Worm (Caenorhabditis elegans) whole organism, L2 larva: ENCODE data around the gene C08G9.2.

ENCODE experiments used
- C34F6.9 ChIP-seq: fragments of 150-350 bp; optimal IDR thresholded peaks from 2 replicates; lab custom pipeline; 2014; ENCODE audit warnings: missing biosample characterization, missing genetic modification characterization
- R02D3.7 ChIP-seq: fragments of 150-350 bp; optimal IDR thresholded peaks from 2 replicates; lab custom pipeline; 2014; ENCODE audit warnings: missing biosample characterization, missing genetic modification characterization
- Y55F3AM.14 ChIP-seq: fragments of 200-800 bp; sonication (Bioruptor generic); optimal IDR thresholded peaks from 2 replicates; lab custom pipeline; 2018; ENCODE audit warnings: mild to moderate bottlenecking, missing genetic modification characterization, missing compliant biosample characterization
- aly-2 ChIP-seq: fragments of 150-350 bp; optimal IDR thresholded peaks from 2 replicates; lab custom pipeline; 2014; ENCODE audit warnings: missing biosample characterization, missing genetic modification characterization
- ama-1 ChIP-seq: fragments of 150-350 bp; optimal IDR thresholded peaks from 2 replicates; lab custom pipeline; 2018; ENCODE audit warnings: inconsistent platforms
- blmp-1 ChIP-seq: sonication (generic microtip); optimal IDR thresholded peaks from 2 replicates; lab custom pipeline; 2017; ENCODE audit warnings: missing genetic modification characterization, mild to moderate bottlenecking, missing compliant biosample characterization, antibody characterized with exemption, moderate library complexity; ENCODE audit not compliant: insufficient read depth
- ceh-16 ChIP-seq: fragments of 150-350 bp; optimal IDR thresholded peaks from 2 replicates; lab custom pipeline; 2014; ENCODE audit warnings: missing biosample characterization, missing genetic modification characterization
- ceh-82 ChIP-seq: fragments of 150-350 bp; optimal IDR thresholded peaks from 2 replicates; lab custom pipeline; 2014; ENCODE audit warnings: missing biosample characterization, missing genetic modification characterization
- crh-2 ChIP-seq: sonication (generic microtip); optimal IDR thresholded peaks from 2 replicates; lab custom pipeline; 2017; ENCODE audit warnings: missing biosample characterization, missing genetic modification characterization
- dmd-4 ChIP-seq: sonication (generic microtip); optimal IDR thresholded peaks from 2 replicates; lab custom pipeline; 2017; ENCODE audit warnings: missing biosample characterization, missing genetic modification characterization
- egl-27 ChIP-seq: sonication (generic microtip); optimal IDR thresholded peaks from 3 replicates; lab custom pipeline; 2017; ENCODE audit warnings: missing biosample characterization, missing genetic modification reagents, missing genetic modification characterization
- elt-1 ChIP-seq: fragments of 150-350 bp; optimal IDR thresholded peaks from 2 replicates; lab custom pipeline; 2014; ENCODE audit warnings: missing biosample characterization, missing genetic modification characterization
- elt-3 ChIP-seq: sonication (generic microtip); optimal IDR thresholded peaks from 2 replicates; lab custom pipeline; 2017; ENCODE audit warnings: missing biosample characterization, missing genetic modification characterization
- fos-1 ChIP-seq: fragments of 150-350 bp; optimal IDR thresholded peaks from 2 replicates; lab custom pipeline; 2014; ENCODE audit warnings: missing biosample characterization, missing genetic modification characterization
- gmeb-1 ChIP-seq: fragments of 150-350 bp; optimal IDR thresholded peaks from 2 replicates; lab custom pipeline; 2014; ENCODE audit warnings: missing biosample characterization, missing genetic modification characterization
- lin-11 ChIP-seq: fragments of 150-350 bp; sonication (generic microtip); optimal IDR thresholded peaks from 2 replicates; lab custom pipeline; 2014; ENCODE audit warnings: missing biosample characterization, missing genetic modification characterization, inconsistent platforms, mixed read lengths
- lin-13 ChIP-seq: fragments of 150-350 bp; optimal IDR thresholded peaks from 2 replicates; lab custom pipeline; 2014; ENCODE audit warnings: missing biosample characterization, missing genetic modification reagents, missing genetic modification characterization
- lin-39 ChIP-seq: fragments of 150-350 bp; optimal IDR thresholded peaks from 2 replicates; lab custom pipeline; 2014; ENCODE audit warnings: missing biosample characterization, missing genetic modification reagents, missing genetic modification characterization
- lsy-2 ChIP-seq, 2 experiments: fragments of 150-350 bp in 1 of 2; sonication (generic microtip) in 1 of 2; optimal IDR thresholded peaks; 2 replicates each; lab custom pipeline; 2014 to 2017; ENCODE audit warnings: missing biosample characterization in 2 of 2, missing genetic modification characterization in 2 of 2
- mbf-1 ChIP-seq: sonication (generic microtip); optimal IDR thresholded peaks from 2 replicates; lab custom pipeline; 2017; ENCODE audit warnings: missing biosample characterization, missing genetic modification characterization
- mdl-1 ChIP-seq, 2 experiments: fragments of 150-350 bp in 1 of 2; sonication (generic microtip) in 1 of 2; optimal IDR thresholded peaks; 2 replicates each; lab custom pipeline; 2017; ENCODE audit warnings: missing biosample characterization in 2 of 2, missing genetic modification characterization in 2 of 2
- nhr-10 ChIP-seq: sonication (generic microtip); optimal IDR thresholded peaks from 2 replicates; lab custom pipeline; 2017; ENCODE audit warnings: missing biosample characterization, missing genetic modification characterization
- nhr-12 ChIP-seq: fragments of 150-350 bp; optimal IDR thresholded peaks from 2 replicates; lab custom pipeline; 2014; ENCODE audit warnings: missing biosample characterization, missing genetic modification characterization
- nhr-129 ChIP-seq: fragments of 150-350 bp; optimal IDR thresholded peaks from 2 replicates; lab custom pipeline; 2014; ENCODE audit warnings: missing biosample characterization, missing genetic modification characterization
- nhr-21 ChIP-seq: fragments of 150-350 bp; optimal IDR thresholded peaks from 2 replicates; lab custom pipeline; 2014; ENCODE audit warnings: missing biosample characterization, missing genetic modification characterization
- nhr-23 ChIP-seq: fragments of 150-350 bp; optimal IDR thresholded peaks from 2 replicates; lab custom pipeline; 2014; ENCODE audit warnings: missing biosample characterization, missing genetic modification reagents, missing genetic modification characterization
- nhr-237 ChIP-seq: fragments of 150-350 bp; optimal IDR thresholded peaks from 2 replicates; lab custom pipeline; 2014; ENCODE audit warnings: missing biosample characterization, missing genetic modification characterization
- nhr-25 ChIP-seq: fragments of 150-350 bp; sonication (generic microtip); optimal IDR thresholded peaks from 3 replicates; lab custom pipeline; 2014; ENCODE audit warnings: missing biosample characterization, missing genetic modification characterization
- nhr-6 ChIP-seq: fragments of 150-350 bp; optimal IDR thresholded peaks from 2 replicates; lab custom pipeline; 2014; ENCODE audit warnings: missing biosample characterization, missing genetic modification characterization
- nhr-77 ChIP-seq: fragments of 150-350 bp; optimal IDR thresholded peaks from 2 replicates; lab custom pipeline; 2014; ENCODE audit warnings: missing biosample characterization, missing genetic modification characterization
- skn-1 ChIP-seq: sonication (generic microtip); optimal IDR thresholded peaks from 2 replicates; lab custom pipeline; 2017; ENCODE audit warnings: missing biosample characterization, missing genetic modification characterization
- sma-3 ChIP-seq: sonication (generic microtip); optimal IDR thresholded peaks from 2 replicates; lab custom pipeline; 2016; ENCODE audit warnings: missing genetic modification reagents, missing genetic modification characterization, missing compliant biosample characterization
- sma-9 ChIP-seq, 2 experiments: fragments of 150-350 bp in 1 of 2; sonication (generic microtip) in 1 of 2; optimal IDR thresholded peaks; 2 replicates each; lab custom pipeline; 2014 to 2016; ENCODE audit warnings: missing genetic modification characterization in 2 of 2, mild to moderate bottlenecking in 1 of 2, missing biosample characterization in 1 of 2, missing compliant biosample characterization in 1 of 2, missing genetic modification reagents in 1 of 2, moderate library complexity in 1 of 2
- snpc-4 ChIP-seq: fragments of 150-350 bp; optimal IDR thresholded peaks from 2 replicates; lab custom pipeline; 2014; ENCODE audit warnings: missing biosample characterization, missing genetic modification characterization
- unc-39 ChIP-seq: fragments of 150-350 bp; optimal IDR thresholded peaks from 2 replicates; lab custom pipeline; 2014; ENCODE audit warnings: missing biosample characterization, missing genetic modification characterization
- zag-1 ChIP-seq: fragments of 150-350 bp; optimal IDR thresholded peaks from 2 replicates; lab custom pipeline; 2014; ENCODE audit warnings: missing biosample characterization, missing genetic modification characterization
- ztf-11 ChIP-seq: sonication (generic microtip); optimal IDR thresholded peaks from 2 replicates; lab custom pipeline; 2017; ENCODE audit warnings: missing biosample characterization, missing genetic modification characterization
- ztf-4 ChIP-seq: fragments of 150-350 bp; optimal IDR thresholded peaks from 2 replicates; lab custom pipeline; 2014; ENCODE audit warnings: missing biosample characterization, missing genetic modification characterization

The C08G9.2 gene

DNA sequence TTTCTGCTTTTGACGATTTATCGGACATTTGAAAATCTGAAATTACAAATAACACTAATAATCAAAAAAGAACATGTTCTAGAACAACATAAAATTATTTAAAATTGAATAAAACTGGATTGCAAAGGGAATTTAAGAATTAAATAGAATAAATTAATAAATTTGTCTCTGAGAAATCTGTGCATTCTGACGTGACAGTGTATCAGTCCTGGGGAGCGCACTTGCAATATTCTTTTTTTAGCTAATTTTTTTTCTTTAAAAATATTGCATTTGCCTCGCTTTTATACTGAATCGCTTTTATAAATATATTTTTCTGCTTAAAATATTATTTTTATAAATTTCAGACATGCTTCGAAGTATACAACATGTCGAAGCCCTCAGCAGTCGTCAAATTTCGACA is 36.9 kb upstream of the C08G9.2 start, which contains the start of the genes mrpl-1, emc-6 and mrps-24 (continued):
- peak; percentile 45 for TF ChIP-seq snpc-4 (tag; lab: Kevin White, UChicago)

DNA sequence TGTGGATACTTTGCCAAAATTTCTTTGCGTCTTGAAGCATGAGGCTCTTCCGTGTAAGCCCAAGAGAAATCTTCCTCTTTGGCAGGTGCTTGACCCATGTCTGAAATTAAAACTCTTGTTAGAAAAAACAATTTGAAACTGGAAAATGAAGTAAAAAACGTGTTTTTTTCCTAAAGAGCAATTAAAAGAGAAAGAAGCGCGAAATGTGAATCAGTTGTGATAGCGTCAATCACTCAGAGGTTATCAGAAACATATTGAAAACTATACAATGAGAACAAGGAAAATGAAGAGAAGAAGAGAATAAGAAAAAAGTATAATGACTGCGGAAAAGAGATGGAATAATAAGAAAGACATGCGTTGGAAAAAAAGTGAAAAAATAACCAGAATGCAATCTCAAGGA is 34.0 kb upstream of the C08G9.2 start, which contains the start of gene F33D4.4:
TSS of gene F33D4.4 (minus strand) at position 101 of the 400 bp plus-strand sequence.
- TF ChIP-seq nhr-25 (tag; lab: Kevin White, UChicago) (no peak), fos-1 (tag; lab: Kevin White, UChicago) (peak; percentile 30), nhr-12 (no peak)

DNA sequence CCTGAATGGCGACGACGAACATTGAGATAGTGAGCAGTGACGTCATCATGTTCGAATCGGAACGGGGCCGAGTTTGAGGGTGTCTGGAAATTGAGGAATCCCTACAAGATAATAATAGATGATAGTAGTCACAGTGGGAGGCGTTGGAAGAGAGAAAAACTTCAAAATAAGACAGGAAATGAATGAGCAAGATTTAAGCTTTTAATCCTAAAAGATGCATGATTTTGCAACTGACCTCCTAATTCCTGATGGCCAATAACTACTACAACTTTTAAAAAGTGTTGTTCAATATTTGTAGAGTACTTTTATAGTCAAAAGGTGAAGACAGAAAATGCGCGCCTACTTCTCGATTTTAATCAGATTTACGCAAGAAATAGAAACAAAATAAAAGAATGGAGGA is 25.5 kb upstream of the C08G9.2 start, which contains the start of gene flp-13:
TSS of gene flp-13 (minus strand) at position 101 of the 400 bp plus-strand sequence.
- no peak for TF ChIP-seq mbf-1 (tag; lab: Kevin White, UChicago)
- no peak for TF ChIP-seq elt-3 (tag; lab: Kevin White, UChicago)
- TF ChIP-seq ztf-4 (tag; lab: Kevin White, UChicago) = no peak
- no peak for TF ChIP-seq C34F6.9 (tag; lab: Kevin White, UChicago)
- no peak for TF ChIP-seq nhr-21 (tag; lab: Kevin White, UChicago)
- no peak for TF ChIP-seq elt-1 (tag; lab: Kevin White, UChicago)
- no peak for TF ChIP-seq ztf-11
- no peak for TF ChIP-seq blmp-1 (tag; lab: Kevin White, UChicago)
- no peak for TF ChIP-seq nhr-25 (tag; lab: Kevin White, UChicago)
- TF ChIP-seq sma-3 = no peak
- TF ChIP-seq nhr-237 = no peak
- TF ChIP-seq dmd-4 (tag; lab: Kevin White, UChicago) = no peak
- no peak for TF ChIP-seq aly-2 (tag; lab: Kevin White, UChicago)
- TF ChIP-seq crh-2 (tag; lab: Kevin White, UChicago) = no peak
- TF ChIP-seq zag-1 (tag; lab: Kevin White, UChicago) = no peak
- TF ChIP-seq nhr-10 (tag; lab: Kevin White, UChicago) = no peak
- TF ChIP-seq ama-1 (lab: Kevin White, UChicago) = no peak
- TF ChIP-seq Y55F3AM.14 (GFP tag; lab: Kevin White, UChicago) = no peak
- no peak for TF ChIP-seq snpc-4 (tag; lab: Kevin White, UChicago)
- TF ChIP-seq mdl-1 (tag; optimal IDR thresholded peaks at IDR 0.05; lab: Kevin White, UChicago) = no peak

DNA sequence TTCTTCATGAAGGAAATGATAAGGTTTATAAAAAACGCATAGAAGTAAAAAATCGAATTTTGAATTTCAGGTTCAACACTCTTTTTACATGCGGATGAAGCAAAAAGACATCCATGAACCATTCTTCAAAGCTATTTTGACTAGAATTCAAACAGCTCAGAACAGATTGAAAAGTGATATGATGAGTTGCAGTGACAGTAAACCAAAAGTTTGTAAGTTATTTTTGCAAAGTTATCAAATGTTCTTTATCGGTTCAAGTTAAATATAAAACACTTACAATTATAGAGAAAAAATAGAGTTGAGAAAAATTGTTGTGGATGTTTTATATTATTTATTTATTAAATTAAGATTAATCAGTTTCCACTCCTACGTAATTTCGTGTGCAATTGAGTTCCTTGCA is 19.7 kb upstream of the C08G9.2 start:
- no peak for TF ChIP-seq egl-27 (tag; lab: Kevin White, UChicago)
- TF ChIP-seq nhr-77 (tag; lab: Kevin White, UChicago) = no peak
- no peak for TF ChIP-seq aly-2 (tag; lab: Kevin White, UChicago)
- no peak for TF ChIP-seq lin-11
- TF ChIP-seq lin-13 (GFP tag; lab: Kevin White, UChicago) = no peak
- no peak for TF ChIP-seq ceh-82
- no peak for TF ChIP-seq skn-1
- TF ChIP-seq ama-1 (lab: Kevin White, UChicago) = no peak
- no peak for TF ChIP-seq lsy-2 (tag; optimal IDR thresholded peaks at IDR 0.05; lab: Kevin White, UChicago)
- no peak for TF ChIP-seq ztf-11
- no peak for TF ChIP-seq nhr-10 (tag; lab: Kevin White, UChicago)
- TF ChIP-seq gmeb-1 (tag; lab: Kevin White, UChicago) = no peak
- TF ChIP-seq ceh-16 (tag; lab: Kevin White, UChicago) = no peak
- no peak for TF ChIP-seq lin-39 (tag; lab: Kevin White, UChicago)

DNA sequence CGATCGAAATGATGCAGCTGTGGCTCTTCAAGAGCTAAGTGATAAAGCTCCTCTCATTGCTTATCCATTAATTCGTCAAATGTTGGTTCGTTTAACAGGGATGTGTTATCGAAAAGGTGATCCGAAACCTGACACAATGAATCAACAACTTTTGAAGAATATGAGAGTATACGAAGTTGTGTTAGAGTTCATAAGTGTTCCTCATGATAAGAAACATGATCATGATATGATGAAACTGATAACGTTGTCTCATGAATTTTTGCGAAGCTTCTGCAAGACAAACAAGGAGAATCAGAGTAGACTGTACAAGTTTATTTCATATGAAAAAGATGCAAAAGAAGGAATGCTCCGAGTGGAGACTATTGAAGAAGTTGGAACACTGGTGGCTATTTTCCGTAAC is 16.6 kb upstream of the C08G9.2 start:
- TF ChIP-seq nhr-129 (tag; lab: Kevin White, UChicago) = peak; percentile 75
- TF ChIP-seq nhr-6 (tag; lab: Kevin White, UChicago) = no peak
- peak; percentile 73 for TF ChIP-seq fos-1 (tag; lab: Kevin White, UChicago)
- no peak for TF ChIP-seq aly-2 (tag; lab: Kevin White, UChicago)
- no peak for TF ChIP-seq nhr-77 (tag; lab: Kevin White, UChicago)
- TF ChIP-seq ztf-4 (tag; lab: Kevin White, UChicago) = no peak
- no peak for TF ChIP-seq lsy-2 (tag; optimal IDR thresholded peaks at IDR 0.05; lab: Kevin White, UChicago)
- no peak for TF ChIP-seq blmp-1 (tag; lab: Kevin White, UChicago)
- no peak for TF ChIP-seq nhr-12
- TF ChIP-seq R02D3.7 = no peak
- TF ChIP-seq nhr-237 = no peak
- TF ChIP-seq skn-1 = no peak
- no peak for TF ChIP-seq zag-1 (tag; lab: Kevin White, UChicago)
- TF ChIP-seq unc-39 (tag; lab: Kevin White, UChicago) = no peak
- no peak for TF ChIP-seq nhr-23 (tag; lab: Kevin White, UChicago)
- no peak for TF ChIP-seq ztf-11
- TF ChIP-seq C34F6.9 (tag; lab: Kevin White, UChicago) = no peak
- no peak for TF ChIP-seq Y55F3AM.14 (GFP tag; lab: Kevin White, UChicago)
- peak; percentile 17 for TF ChIP-seq sma-9 (GFP tag; optimal IDR thresholded peaks at IDR 0.05; lab: Kevin White, UChicago)
- no peak for TF ChIP-seq sma-9 (tag; optimal IDR thresholded peaks at IDR 0.05; lab: Kevin White, UChicago)
- peak; percentile 30 for TF ChIP-seq crh-2 (tag; lab: Kevin White, UChicago)
